Worm (Caenorhabditis elegans) whole organism, early embryonic: ENCODE measurements around the gene iglr-1.

Source experiments
- B0310.2 ChIP-seq: sonication (generic microtip); optimal IDR thresholded peaks from 2 replicates; lab custom pipeline; 2016; ENCODE audit warnings: mild to moderate bottlenecking, missing genetic modification characterization, missing compliant biosample characterization
- ceh-13 ChIP-seq: fragments of 200-800 bp; sonication (Bioruptor generic); optimal IDR thresholded peaks from 2 replicates; lab custom pipeline; 2018; ENCODE audit warnings: mild to moderate bottlenecking, missing genetic modification characterization, missing compliant biosample characterization
- ceh-36 ChIP-seq: sonication (generic microtip); optimal IDR thresholded peaks from 2 replicates; lab custom pipeline; 2016; ENCODE audit warnings: missing genetic modification characterization, inconsistent platforms, missing compliant biosample characterization
- ets-7 ChIP-seq: sonication (generic microtip); optimal IDR thresholded peaks from 2 replicates; lab custom pipeline; 2016; ENCODE audit warnings: missing genotype, missing genetic modification characterization, missing compliant biosample characterization
- hnd-1 ChIP-seq: sonication (generic microtip); optimal IDR thresholded peaks from 2 replicates; lab custom pipeline; 2016; ENCODE audit warnings: missing genetic modification characterization, missing compliant biosample characterization
- scrt-1 ChIP-seq: fragments of 200-800 bp; sonication (Bioruptor generic); IDR thresholded peaks from 2 replicates; pipeline ENCODE4 v1.3.6; 2022; ENCODE audit warnings: missing genetic modification characterization, missing compliant biosample characterization
- tbx-37 ChIP-seq: fragments of 200-800 bp; sonication (Bioruptor generic); conservative IDR thresholded peaks from 2 replicates; pipeline ENCODE4 v1.3.6; 2022; ENCODE audit warnings: missing genetic modification reagents, missing genetic modification characterization, missing compliant biosample characterization

DNA sequence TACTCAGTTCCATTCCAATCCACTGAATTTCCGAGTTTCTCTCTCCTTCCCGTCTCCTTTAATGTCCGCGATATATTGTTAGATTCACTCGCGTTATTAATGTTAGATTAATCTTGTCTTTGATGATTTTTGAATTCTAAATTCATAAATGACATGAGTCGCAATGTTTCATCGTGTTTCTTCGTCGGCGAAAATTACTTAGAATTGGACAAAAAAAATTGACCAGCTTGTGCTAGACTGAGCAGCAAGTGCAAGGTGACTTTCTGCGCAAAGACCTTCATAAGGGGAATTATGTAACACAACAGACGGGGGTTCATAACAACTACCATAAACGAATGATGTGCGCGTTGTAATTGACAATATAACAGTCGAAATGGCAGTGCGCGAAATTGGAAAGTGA, 32.8 kb downstream of the iglr-1 start:
- TF ChIP-seq ets-7 (no peak), tbx-37 (GFP tag; lab: Robert Waterston, UW) (no peak), scrt-1 (GFP tag; lab: Robert Waterston, UW) (no peak), ceh-13 (no peak), B0310.2 (no peak), hnd-1 (tag; lab: Kevin White, UChicago) (no peak), ceh-36 (tag; lab: Kevin White, UChicago) (no peak)
